Worm (Caenorhabditis elegans) whole organism, mixed stage, embryonic: ENCODE results near the gene dhs-18.

Experiments
- M03D4.4 ChIP-seq: sonication (generic microtip); optimal IDR thresholded peaks from 2 replicates; lab custom pipeline; 2017; ENCODE audit warnings: mild to moderate bottlenecking, missing genetic modification characterization, missing compliant biosample characterization
- bed-3 ChIP-seq: fragments of 200-800 bp; sonication (Bioruptor generic); optimal IDR thresholded peaks from 3 replicates; lab custom pipeline; 2018; ENCODE audit warnings: mild to moderate bottlenecking, missing genetic modification characterization, moderate library complexity, missing compliant biosample characterization
- blmp-1 ChIP-seq: fragments of 150-350 bp; optimal IDR thresholded peaks from 2 replicates; lab custom pipeline; 2014; ENCODE audit warnings: missing biosample characterization, missing genetic modification characterization
- ceh-39 ChIP-seq: fragments of 150-350 bp; optimal IDR thresholded peaks from 2 replicates; lab custom pipeline; 2014; ENCODE audit warnings: missing biosample characterization, missing genetic modification characterization
- ceh-43 ChIP-seq: fragments of 200-800 bp; sonication (Bioruptor generic); optimal IDR thresholded peaks from 2 replicates; lab custom pipeline; 2018; ENCODE audit warnings: mild to moderate bottlenecking, missing genetic modification characterization, moderate library complexity, missing compliant biosample characterization
- ceh-83 ChIP-seq: fragments of 200-800 bp; sonication (Bioruptor generic); optimal IDR thresholded peaks from 2 replicates; lab custom pipeline; 2018; ENCODE audit warnings: mild to moderate bottlenecking, missing genetic modification characterization, missing compliant biosample characterization
- ces-1 ChIP-seq: fragments of 150-350 bp; optimal IDR thresholded peaks from 2 replicates; lab custom pipeline; 2014; ENCODE audit warnings: missing biosample characterization, missing genetic modification reagents, missing genetic modification characterization
- cnd-1 ChIP-seq: fragments of 200-800 bp; sonication (Bioruptor generic); optimal IDR thresholded peaks from 2 replicates; lab custom pipeline; 2018; ENCODE audit warnings: mild to moderate bottlenecking, missing genetic modification characterization, missing compliant biosample characterization
- drap-1 ChIP-seq: fragments of 200-800 bp; sonication (Bioruptor generic); optimal IDR thresholded peaks from 3 replicates; lab custom pipeline; 2018; ENCODE audit warnings: mild to moderate bottlenecking, missing genetic modification characterization, missing compliant biosample characterization
- elt-1 ChIP-seq: sonication (generic microtip); optimal IDR thresholded peaks from 2 replicates; lab custom pipeline; 2017; ENCODE audit warnings: missing genetic modification characterization, mild to moderate bottlenecking, missing compliant biosample characterization, antibody characterized with exemption, moderate library complexity, borderline replicate concordance; ENCODE audit not compliant: insufficient read depth
- elt-3 ChIP-seq: fragments of 150-350 bp; optimal IDR thresholded peaks from 2 replicates; lab custom pipeline; 2014; ENCODE audit warnings: missing biosample characterization, missing genetic modification characterization
- flh-1 ChIP-seq: fragments of 200-800 bp; sonication (Bioruptor generic); optimal IDR thresholded peaks from 2 replicates; lab custom pipeline; 2018; ENCODE audit warnings: mild to moderate bottlenecking, missing genetic modification characterization, moderate library complexity, missing compliant biosample characterization
- ham-2 ChIP-seq: fragments of 200-800 bp; sonication (Bioruptor generic); optimal IDR thresholded peaks from 2 replicates; lab custom pipeline; 2018; ENCODE audit warnings: mild to moderate bottlenecking, missing genetic modification characterization, missing compliant biosample characterization
- hlh-1 ChIP-seq: fragments of 150-350 bp; optimal IDR thresholded peaks from 2 replicates; lab custom pipeline; 2014; ENCODE audit warnings: missing biosample characterization, missing genetic modification reagents, missing genetic modification characterization
- lin-13 ChIP-seq: fragments of 150-350 bp; optimal IDR thresholded peaks from 2 replicates; lab custom pipeline; 2014; ENCODE audit warnings: missing biosample characterization, missing genetic modification characterization
- lin-32 ChIP-seq: fragments of 200-800 bp; sonication (Bioruptor generic); optimal IDR thresholded peaks from 2 replicates; lab custom pipeline; 2018; ENCODE audit warnings: mild to moderate bottlenecking, missing genetic modification characterization, missing compliant biosample characterization
- lsy-2 ChIP-seq: fragments of 150-350 bp; optimal IDR thresholded peaks from 2 replicates; lab custom pipeline; 2014; ENCODE audit warnings: missing biosample characterization, missing genetic modification characterization
- mab-5 ChIP-seq: fragments of 150-350 bp; optimal IDR thresholded peaks from 2 replicates; lab custom pipeline; 2014; ENCODE audit warnings: missing biosample characterization, missing genetic modification characterization
- mep-1 ChIP-seq: fragments of 150-350 bp; optimal IDR thresholded peaks from 2 replicates; lab custom pipeline; 2017; ENCODE audit warnings: missing biosample characterization, missing genetic modification reagents, missing genetic modification characterization, inconsistent platforms
- mls-2 ChIP-seq: sonication (generic microtip); optimal IDR thresholded peaks from 2 replicates; lab custom pipeline; 2016; ENCODE audit warnings: mild to moderate bottlenecking, missing genetic modification characterization, moderate library complexity, missing compliant biosample characterization
- nhr-12 ChIP-seq: fragments of 150-350 bp; optimal IDR thresholded peaks from 2 replicates; lab custom pipeline; 2014; ENCODE audit warnings: missing biosample characterization, missing genetic modification characterization
- nhr-2 ChIP-seq: fragments of 150-350 bp; optimal IDR thresholded peaks from 2 replicates; lab custom pipeline; 2014; ENCODE audit warnings: missing biosample characterization, missing genetic modification characterization
- nhr-237 ChIP-seq: fragments of 150-350 bp; optimal IDR thresholded peaks from 2 replicates; lab custom pipeline; 2014; ENCODE audit warnings: missing biosample characterization, missing genetic modification characterization
- nhr-28 ChIP-seq: fragments of 150-350 bp; optimal IDR thresholded peaks from 2 replicates; lab custom pipeline; 2014; ENCODE audit warnings: missing biosample characterization, missing genetic modification characterization
- nhr-76 ChIP-seq: sonication (generic microtip); optimal IDR thresholded peaks from 2 replicates; lab custom pipeline; 2017; ENCODE audit warnings: missing biosample characterization, missing genetic modification characterization
- pha-4 ChIP-seq: fragments of 150-350 bp; optimal IDR thresholded peaks from 2 replicates; lab custom pipeline; 2018; ENCODE audit warnings: missing biosample characterization, missing genetic modification reagents, missing genetic modification characterization
- sem-2 ChIP-seq: fragments of 200-800 bp; sonication (Bioruptor generic); optimal IDR thresholded peaks from 2 replicates; lab custom pipeline; 2018; ENCODE audit warnings: mild to moderate bottlenecking, missing genetic modification characterization, missing compliant biosample characterization
- snpc-4 ChIP-seq: fragments of 150-350 bp; optimal IDR thresholded peaks from 2 replicates; lab custom pipeline; 2014; ENCODE audit warnings: missing biosample characterization, missing genetic modification characterization
- sptf-1 ChIP-seq: sonication (generic microtip); optimal IDR thresholded peaks from 2 replicates; lab custom pipeline; 2017; ENCODE audit warnings: mild to moderate bottlenecking, missing genetic modification characterization, moderate library complexity, missing compliant biosample characterization
- tbx-8 ChIP-seq: fragments of 200-800 bp; sonication (Bioruptor generic); optimal IDR thresholded peaks from 2 replicates; lab custom pipeline; 2018; ENCODE audit warnings: mild to moderate bottlenecking, missing genetic modification characterization, moderate library complexity, missing compliant biosample characterization
- unc-120 ChIP-seq: sonication (generic microtip); optimal IDR thresholded peaks from 2 replicates; lab custom pipeline; 2017; ENCODE audit warnings: missing genetic modification characterization, missing compliant biosample characterization; ENCODE audit not compliant: poor library complexity, severe bottlenecking
- unc-39 ChIP-seq: fragments of 150-350 bp; optimal IDR thresholded peaks from 2 replicates; lab custom pipeline; 2014; ENCODE audit warnings: missing biosample characterization, missing genetic modification characterization
- unc-62 ChIP-seq: fragments of 150-350 bp; optimal IDR thresholded peaks from 2 replicates; lab custom pipeline; 2014; ENCODE audit warnings: missing biosample characterization, missing genetic modification reagents, missing genetic modification characterization
- zip-8 ChIP-seq: fragments of 150-350 bp; optimal IDR thresholded peaks from 2 replicates; lab custom pipeline; 2014; ENCODE audit warnings: missing biosample characterization, missing genetic modification characterization
- ztf-11 ChIP-seq: fragments of 150-350 bp; optimal IDR thresholded peaks from 2 replicates; lab custom pipeline; 2014; ENCODE audit warnings: missing biosample characterization, missing genetic modification characterization

dhs-18 gene

ce11 chrV:11080345-11081102 lies 33.9 kb upstream of the dhs-18 start, which contains the start of gene act-1:
act-1 (plus strand) TSS chrV:11081052.
- no peak for TF ChIP-seq unc-39
- no peak for TF ChIP-seq bed-3 (GFP tag; lab: Kevin White, UChicago)
- TF ChIP-seq nhr-2 (tag; lab: Kevin White, UChicago), result no peak
- no peak for TF ChIP-seq mep-1 (tag; lab: Kevin White, UChicago)
- TF ChIP-seq mab-5, result no peak
- no peak for TF ChIP-seq nhr-28 (tag; lab: Kevin White, UChicago)
- no peak for TF ChIP-seq nhr-237
- no peak for TF ChIP-seq ces-1 (GFP tag; lab: Kevin White, UChicago)
- TF ChIP-seq elt-1, result no peak
- TF ChIP-seq tbx-8, result no peak
- TF ChIP-seq ham-2, result no peak
- TF ChIP-seq elt-3, result no peak
- no peak for TF ChIP-seq lsy-2 (tag; lab: Kevin White, UChicago)
- TF ChIP-seq flh-1 (GFP tag; lab: Kevin White, UChicago), result no peak
- TF ChIP-seq ztf-11 (tag; lab: Kevin White, UChicago), result no peak
- no peak for TF ChIP-seq cnd-1 (tag; lab: Kevin White, UChicago)
- no peak for TF ChIP-seq nhr-76 (tag; lab: Kevin White, UChicago)
- TF ChIP-seq hlh-1 (tag; lab: Kevin White, UChicago), result peak; percentile 40
- peak; percentile 95 for TF ChIP-seq unc-120
- TF ChIP-seq ceh-43 (GFP tag; lab: Kevin White, UChicago), result no peak
- no peak for TF ChIP-seq ceh-83 (GFP tag; lab: Kevin White, UChicago)
- TF ChIP-seq sem-2, result no peak
- no peak for TF ChIP-seq snpc-4 (tag; lab: Kevin White, UChicago)
- TF ChIP-seq lin-13 (tag; lab: Kevin White, UChicago), result no peak
- no peak for TF ChIP-seq nhr-12
- no peak for TF ChIP-seq pha-4 (tag; lab: Kevin White, UChicago)
- TF ChIP-seq drap-1 (GFP tag; lab: Kevin White, UChicago), result no peak
- TF ChIP-seq unc-62 (GFP tag; lab: Kevin White, UChicago), result peak; percentile 32
- no peak for TF ChIP-seq ceh-39 (tag; lab: Kevin White, UChicago)
- TF ChIP-seq M03D4.4 (tag; lab: Kevin White, UChicago), result peak; percentile 43
- TF ChIP-seq sptf-1 (tag; lab: Kevin White, UChicago), result peak; percentile 21
- no peak for TF ChIP-seq blmp-1 (tag; lab: Kevin White, UChicago)
- TF ChIP-seq mls-2, result no peak
- TF ChIP-seq lin-32, result no peak
- TF ChIP-seq zip-8 (tag; lab: Kevin White, UChicago), result no peak

ce11 chrV:11078874-11079273 lies 32.2 kb upstream of the dhs-18 start:
- TF ChIP-seq unc-39 (no peak), zip-8 (tag; lab: Kevin White, UChicago) (no peak), sem-2 (no peak), bed-3 (GFP tag; lab: Kevin White, UChicago) (no peak), unc-120 (no peak), cnd-1 (tag; lab: Kevin White, UChicago) (no peak), ceh-83 (GFP tag; lab: Kevin White, UChicago) (no peak), pha-4 (tag; lab: Kevin White, UChicago) (no peak), snpc-4 (tag; lab: Kevin White, UChicago) (no peak), ces-1 (GFP tag; lab: Kevin White, UChicago) (no peak), elt-3 (no peak)

- peak; percentile 76 for TF ChIP-seq pha-4 (tag; lab: Kevin White, UChicago)
- TF ChIP-seq cnd-1 (tag; lab: Kevin White, UChicago), result peak; percentile 49
- TF ChIP-seq lin-13 (tag; lab: Kevin White, UChicago), result peak; percentile 67
- TF ChIP-seq ceh-43 (GFP tag; lab: Kevin White, UChicago), result no peak
- TF ChIP-seq nhr-28 (tag; lab: Kevin White, UChicago), result no peak
- TF ChIP-seq lin-32, result no peak
- TF ChIP-seq tbx-8, result no peak
- no peak for TF ChIP-seq drap-1 (GFP tag; lab: Kevin White, UChicago)
- no peak for TF ChIP-seq ztf-11 (tag; lab: Kevin White, UChicago)
- no peak for TF ChIP-seq ceh-83 (GFP tag; lab: Kevin White, UChicago)
- peak; percentile 46 for TF ChIP-seq unc-120
- TF ChIP-seq lsy-2 (tag; lab: Kevin White, UChicago), result peak; percentile 64
- no peak for TF ChIP-seq mls-2
- peak; percentile 79 for TF ChIP-seq mep-1 (tag; lab: Kevin White, UChicago)
- no peak for TF ChIP-seq mab-5
- peak; percentile 74 for TF ChIP-seq ceh-39 (tag; lab: Kevin White, UChicago)
- TF ChIP-seq sem-2, result no peak
- TF ChIP-seq ces-1 (GFP tag; lab: Kevin White, UChicago), result peak; percentile 69
- TF ChIP-seq bed-3 (GFP tag; lab: Kevin White, UChicago), result no peak
- no peak for TF ChIP-seq snpc-4 (tag; lab: Kevin White, UChicago)
- no peak for TF ChIP-seq M03D4.4 (tag; lab: Kevin White, UChicago)
- TF ChIP-seq sptf-1 (tag; lab: Kevin White, UChicago), result no peak
- TF ChIP-seq nhr-2 (tag; lab: Kevin White, UChicago), result no peak
- TF ChIP-seq nhr-12, result no peak
- peak; percentile 19 for TF ChIP-seq nhr-237
- TF ChIP-seq hlh-1 (tag; lab: Kevin White, UChicago), result no peak
- no peak for TF ChIP-seq nhr-76 (tag; lab: Kevin White, UChicago)
- TF ChIP-seq elt-3, result no peak
- TF ChIP-seq elt-1, result no peak
- no peak for TF ChIP-seq flh-1 (GFP tag; lab: Kevin White, UChicago)
- TF ChIP-seq blmp-1 (tag; lab: Kevin White, UChicago), result no peak
- TF ChIP-seq unc-39, result no peak
- no peak for TF ChIP-seq ham-2
- no peak for TF ChIP-seq unc-62 (GFP tag; lab: Kevin White, UChicago)
- TF ChIP-seq zip-8 (tag; lab: Kevin White, UChicago), result no peak
Observed at ce11 chrV:11078104-11078724, 31.6 kb upstream of the dhs-18 start, which contains the start of gene act-2. act-2 (minus strand) TSS chrV:11078154.
